Worm (Caenorhabditis elegans) whole organism, late embryonic: Measurements from ENCODE around the gene wnk-1.
A peak's percentile ranks its signal among the peaks of the same experiment; 100 is the strongest.

Source experiments
- C38D4.7 ChIP-seq: fragments of 200-800 bp; sonication (Bioruptor generic); optimal IDR thresholded peaks from 2 replicates; lab custom pipeline; 2018; ENCODE audit warnings: mild to moderate bottlenecking, missing genetic modification characterization, moderate library complexity, missing compliant biosample characterization
- F13H6.1 ChIP-seq: sonication (generic microtip); optimal IDR thresholded peaks from 2 replicates; lab custom pipeline; 2016; ENCODE audit warnings: missing genetic modification characterization, missing compliant biosample characterization
- K02D7.2 ChIP-seq: sonication (generic microtip); optimal IDR thresholded peaks from 2 replicates; lab custom pipeline; 2017; ENCODE audit warnings: mild to moderate bottlenecking, missing genetic modification characterization, missing compliant biosample characterization
- ahr-1 ChIP-seq: sonication (generic microtip); optimal IDR thresholded peaks from 2 replicates; lab custom pipeline; 2016; ENCODE audit warnings: missing genetic modification characterization, missing compliant biosample characterization
- ceh-14 ChIP-seq: sonication (generic microtip); optimal IDR thresholded peaks from 2 replicates; lab custom pipeline; 2016; ENCODE audit warnings: missing genotype, missing genetic modification characterization, missing compliant biosample characterization
- ceh-18 ChIP-seq: sonication (generic microtip); optimal IDR thresholded peaks from 2 replicates; lab custom pipeline; 2016; ENCODE audit warnings: missing genetic modification characterization, missing compliant biosample characterization
- ceh-19 ChIP-seq: fragments of 200-800 bp; sonication (Bioruptor generic); optimal IDR thresholded peaks from 2 replicates; lab custom pipeline; 2018; ENCODE audit warnings: mild to moderate bottlenecking, missing genetic modification characterization, missing compliant biosample characterization
- ceh-2 ChIP-seq: sonication (generic microtip); optimal IDR thresholded peaks from 2 replicates; lab custom pipeline; 2016; ENCODE audit warnings: missing genotype, missing genetic modification characterization, missing compliant biosample characterization
- ceh-24 ChIP-seq: sonication (generic microtip); optimal IDR thresholded peaks from 2 replicates; lab custom pipeline; 2016; ENCODE audit warnings: mild to moderate bottlenecking, missing genetic modification characterization, missing compliant biosample characterization
- ceh-30 ChIP-seq: fragments of 150-350 bp; optimal IDR thresholded peaks from 2 replicates; lab custom pipeline; 2014; ENCODE audit warnings: missing biosample characterization, missing genetic modification characterization
- ceh-31 ChIP-seq: sonication (generic microtip); optimal IDR thresholded peaks from 2 replicates; lab custom pipeline; 2016; ENCODE audit warnings: missing genetic modification characterization, missing compliant biosample characterization
- ceh-34 ChIP-seq: sonication (generic microtip); optimal IDR thresholded peaks from 2 replicates; lab custom pipeline; 2016; ENCODE audit warnings: mild to moderate bottlenecking, missing genetic modification characterization, missing compliant biosample characterization
- ceh-45 ChIP-seq: fragments of 200-800 bp; sonication (Bioruptor generic); IDR thresholded peaks from 2 replicates; pipeline ENCODE4 v1.3.6; 2022; ENCODE audit warnings: missing genetic modification reagents, missing genetic modification characterization, missing compliant biosample characterization
- che-1 ChIP-seq: sonication (generic microtip); optimal IDR thresholded peaks from 2 replicates; lab custom pipeline; 2016; ENCODE audit warnings: mild to moderate bottlenecking, missing genetic modification characterization, missing compliant biosample characterization
- dmd-4 ChIP-seq: sonication (generic microtip); optimal IDR thresholded peaks from 2 replicates; lab custom pipeline; 2016; ENCODE audit warnings: borderline replicate concordance, missing genetic modification characterization, missing compliant biosample characterization
- dve-1 ChIP-seq: sonication (generic microtip); optimal IDR thresholded peaks from 2 replicates; lab custom pipeline; 2017; ENCODE audit warnings: antibody characterized with exemption, mild to moderate bottlenecking, missing genetic modification characterization, missing compliant biosample characterization
- elt-2 ChIP-seq: sonication (generic microtip); optimal IDR thresholded peaks from 2 replicates; lab custom pipeline; 2016; ENCODE audit warnings: missing genetic modification reagents, missing genetic modification characterization, missing compliant biosample characterization
- ets-4 ChIP-seq: sonication (generic microtip); optimal IDR thresholded peaks from 2 replicates; lab custom pipeline; 2016; ENCODE audit warnings: missing genetic modification characterization, missing compliant biosample characterization
- fkh-6 ChIP-seq: sonication (generic microtip); optimal IDR thresholded peaks from 2 replicates; lab custom pipeline; 2016; ENCODE audit warnings: missing genetic modification characterization, missing compliant biosample characterization
- hlh-15 ChIP-seq: sonication (generic microtip); optimal IDR thresholded peaks from 2 replicates; lab custom pipeline; 2016; ENCODE audit warnings: missing genetic modification characterization, missing compliant biosample characterization
- hlh-30 ChIP-seq: sonication (generic microtip); optimal IDR thresholded peaks from 2 replicates; lab custom pipeline; 2017; ENCODE audit warnings: antibody characterized with exemption, missing genetic modification characterization, missing compliant biosample characterization; ENCODE audit not compliant: insufficient read depth
- hlh-8 ChIP-seq: sonication (generic microtip); optimal IDR thresholded peaks from 2 replicates; lab custom pipeline; 2016; ENCODE audit warnings: missing genotype, missing genetic modification characterization, missing compliant biosample characterization
- lin-11 ChIP-seq: fragments of 200-800 bp; sonication (Bioruptor generic); optimal IDR thresholded peaks from 2 replicates; lab custom pipeline; 2018; ENCODE audit warnings: mild to moderate bottlenecking, missing genetic modification characterization, missing compliant biosample characterization
- nfya-1 ChIP-seq: sonication (generic microtip); optimal IDR thresholded peaks from 2 replicates; lab custom pipeline; 2017; ENCODE audit warnings: missing genetic modification characterization, mild to moderate bottlenecking, missing compliant biosample characterization, antibody characterized with exemption, moderate library complexity
- nhr-11 ChIP-seq: fragments of 150-350 bp; optimal IDR thresholded peaks from 2 replicates; lab custom pipeline; 2014; ENCODE audit warnings: missing biosample characterization, missing genetic modification characterization
- odd-2 ChIP-seq: sonication (generic microtip); optimal IDR thresholded peaks from 2 replicates; lab custom pipeline; 2017; ENCODE audit warnings: antibody characterized with exemption, mild to moderate bottlenecking, missing genetic modification characterization, missing compliant biosample characterization
- pag-3 ChIP-seq: sonication (generic microtip); optimal IDR thresholded peaks from 2 replicates; lab custom pipeline; 2016; ENCODE audit warnings: missing compliant biosample characterization, missing genetic modification characterization, borderline replicate concordance
- pqm-1 ChIP-seq: sonication (generic microtip); optimal IDR thresholded peaks from 2 replicates; lab custom pipeline; 2016; ENCODE audit warnings: missing genetic modification characterization, missing compliant biosample characterization
- pros-1 ChIP-seq: fragments of 150-350 bp; optimal IDR thresholded peaks from 2 replicates; lab custom pipeline; 2014; ENCODE audit warnings: missing biosample characterization, missing genetic modification reagents, missing genetic modification characterization
- ref-2 ChIP-seq: sonication (generic microtip); optimal IDR thresholded peaks from 2 replicates; lab custom pipeline; 2016; ENCODE audit warnings: missing genetic modification characterization, missing compliant biosample characterization
- rnt-1 ChIP-seq: sonication (generic microtip); optimal IDR thresholded peaks from 2 replicates; lab custom pipeline; 2016; ENCODE audit warnings: missing genetic modification characterization, missing compliant biosample characterization
- sdc-2 ChIP-seq: sonication (generic microtip); optimal IDR thresholded peaks from 2 replicates; lab custom pipeline; 2016; ENCODE audit warnings: missing genotype, missing genetic modification characterization, missing compliant biosample characterization
- sox-2 ChIP-seq: fragments of 200-800 bp; sonication (Bioruptor generic); IDR thresholded peaks from 2 replicates; pipeline ENCODE4 v1.3.6; 2022; ENCODE audit warnings: missing genetic modification reagents, missing genetic modification characterization, missing compliant biosample characterization
- sox-4 ChIP-seq: sonication (generic microtip); optimal IDR thresholded peaks from 2 replicates; lab custom pipeline; 2017; ENCODE audit warnings: mild to moderate bottlenecking, missing genetic modification characterization, inconsistent platforms, missing compliant biosample characterization
- syd-9 ChIP-seq: sonication (generic microtip); optimal IDR thresholded peaks from 2 replicates; lab custom pipeline; 2016; ENCODE audit warnings: mild to moderate bottlenecking, missing genetic modification characterization, moderate library complexity, missing compliant biosample characterization
- tbx-2 ChIP-seq: sonication (generic microtip); optimal IDR thresholded peaks from 2 replicates; lab custom pipeline; 2016; ENCODE audit warnings: missing genetic modification characterization, missing compliant biosample characterization
- tbx-7 ChIP-seq: sonication (generic microtip); optimal IDR thresholded peaks from 2 replicates; lab custom pipeline; 2016; ENCODE audit warnings: missing genotype, missing genetic modification characterization, missing compliant biosample characterization
- ttx-3 ChIP-seq: sonication (generic microtip); optimal IDR thresholded peaks from 2 replicates; lab custom pipeline; 2016; ENCODE audit warnings: missing genetic modification reagents, missing genetic modification characterization, missing compliant biosample characterization
- unc-3 ChIP-seq, 2 experiments: fragments of 200-800 bp in 1 of 2; sonication (Bioruptor generic) in 1 of 2; sonication (generic microtip) in 1 of 2; conservative IDR thresholded peaks in 1 of 2; optimal IDR thresholded peaks in 1 of 2; 2 replicates each; pipeline versions ENCODE4 v1.3.6 to Lab custom; 2016 to 2022; ENCODE audit warnings: missing compliant biosample characterization in 2 of 2, missing genetic modification characterization in 2 of 2, missing genetic modification reagents in 1 of 2
- unc-42 ChIP-seq: sonication (generic microtip); optimal IDR thresholded peaks from 2 replicates; lab custom pipeline; 2016; ENCODE audit warnings: missing genotype, missing genetic modification characterization, missing compliant biosample characterization
- ztf-16 ChIP-seq: sonication (generic microtip); optimal IDR thresholded peaks from 2 replicates; lab custom pipeline; 2017; ENCODE audit warnings: missing genetic modification characterization, missing compliant biosample characterization

wnk-1 gene

ce11 chrIV:9196755-9197154, 3.1 kb upstream of the wnk-1 start:
- no peak for TF ChIP-seq tbx-7 (tag; lab: Kevin White, UChicago)
- TF ChIP-seq hlh-8, result no peak
- peak; percentile 34 for TF ChIP-seq ceh-14 (tag; lab: Kevin White, UChicago)
- peak; percentile 94 for TF ChIP-seq nfya-1 (tag; lab: Kevin White, UChicago)
- no peak for TF ChIP-seq sox-2 (GFP tag; lab: Robert Waterston, UW)
- no peak for TF ChIP-seq fkh-6 (tag; lab: Kevin White, UChicago)
- no peak for TF ChIP-seq ceh-45 (GFP tag; lab: Robert Waterston, UW)
- TF ChIP-seq unc-42 (tag; lab: Kevin White, UChicago), result peak; percentile 68
- TF ChIP-seq ceh-30 (tag; lab: Kevin White, UChicago), result no peak
- TF ChIP-seq syd-9 (tag; lab: Kevin White, UChicago), result no peak
- no peak for TF ChIP-seq nhr-11 (tag; lab: Kevin White, UChicago)
- TF ChIP-seq ceh-24 (tag; lab: Kevin White, UChicago), result no peak
- no peak for TF ChIP-seq odd-2 (tag; lab: Kevin White, UChicago)
- no peak for TF ChIP-seq ref-2 (tag; lab: Kevin White, UChicago)
- no peak for TF ChIP-seq pag-3 (tag; lab: Kevin White, UChicago)
- no peak for TF ChIP-seq F13H6.1 (tag; lab: Kevin White, UChicago)
- TF ChIP-seq C38D4.7 (GFP tag; lab: Kevin White, UChicago), result no peak
- peak; percentile 11 for TF ChIP-seq sdc-2
- TF ChIP-seq ztf-16 (tag; lab: Kevin White, UChicago), result no peak
- TF ChIP-seq hlh-30 (tag; lab: Kevin White, UChicago), result peak; percentile 12
- TF ChIP-seq dmd-4, result no peak
- TF ChIP-seq sox-4 (tag; lab: Kevin White, UChicago), result no peak
- no peak for TF ChIP-seq ttx-3
- TF ChIP-seq dve-1 (tag; lab: Kevin White, UChicago), result no peak
- no peak for TF ChIP-seq lin-11 (tag; lab: Kevin White, UChicago)
- TF ChIP-seq ceh-2 (tag; lab: Kevin White, UChicago), result no peak
- TF ChIP-seq ets-4 (tag; lab: Kevin White, UChicago), result no peak
- TF ChIP-seq ceh-34 (tag; lab: Kevin White, UChicago), result peak; percentile 76
- peak; percentile 51 for TF ChIP-seq ceh-31 (tag; lab: Kevin White, UChicago)
- no peak for TF ChIP-seq unc-3 (GFP tag; conservative IDR thresholded peaks at IDR 0.05; lab: Robert Waterston, UW)
- TF ChIP-seq unc-3 (tag; optimal IDR thresholded peaks at IDR 0.05; lab: Kevin White, UChicago), result no peak
- TF ChIP-seq pqm-1 (tag; lab: Kevin White, UChicago), result no peak
- TF ChIP-seq ceh-19 (GFP tag; lab: Kevin White, UChicago), result no peak
- no peak for TF ChIP-seq hlh-15
- no peak for TF ChIP-seq K02D7.2 (tag; lab: Kevin White, UChicago)
- TF ChIP-seq pros-1 (tag; lab: Kevin White, UChicago), result peak; percentile 64
- TF ChIP-seq tbx-2 (tag; lab: Kevin White, UChicago), result peak; percentile 34
- no peak for TF ChIP-seq ahr-1
- no peak for TF ChIP-seq che-1
- peak; percentile 7 for TF ChIP-seq elt-2 (tag; lab: Kevin White, UChicago)
- peak; percentile 56 for TF ChIP-seq ceh-18 (tag; lab: Kevin White, UChicago)

- TF ChIP-seq rnt-1 (no peak), elt-2 (tag; lab: Kevin White, UChicago) (peak; percentile 38), hlh-30 (tag; lab: Kevin White, UChicago) (peak; percentile 53), ztf-16 (tag; lab: Kevin White, UChicago) (no peak)
Observed at ce11 chrIV:9198136-9198535, 1.8 kb upstream of the wnk-1 start.
